Fruit fly (Drosophila melanogaster): ENCODE data around the gene CG34150.

CG34150 gene

DNA sequence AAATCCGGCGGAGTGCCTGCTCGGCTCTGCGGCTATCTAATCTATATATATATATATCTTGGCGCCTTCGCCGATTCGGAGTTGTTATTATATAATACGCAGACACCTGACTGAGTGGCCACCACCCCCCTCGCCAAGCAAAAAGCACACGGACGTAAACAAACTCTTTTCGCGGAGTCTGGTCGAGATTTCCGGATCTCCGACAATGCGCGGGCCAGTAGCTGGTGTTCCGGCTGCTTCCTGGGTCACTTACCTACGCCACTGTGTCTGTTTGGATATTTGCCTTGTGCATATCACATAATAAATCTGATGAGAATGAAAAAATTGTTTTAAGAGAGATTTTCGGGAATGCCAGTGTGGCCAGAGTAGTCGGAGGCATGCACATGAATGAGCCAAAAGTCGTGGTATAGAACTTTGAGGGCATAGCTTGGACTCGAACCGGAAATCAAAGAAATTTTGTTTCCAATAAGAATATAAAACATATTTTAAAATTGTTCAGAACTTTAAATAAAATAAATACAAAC is 27.0 kb upstream of the CG34150 start, which contains the start of gene CG5805 (continued):
- TF ChIP-seq CG11398 (GFP tag; optimal IDR thresholded peaks at IDR 0.05) (peak; percentile 73), luna (GFP tag; optimal IDR thresholded peaks at IDR 0.05) (peak; percentile 67), peb (GFP tag; IDR thresholded peaks at IDR 0.05) (peak; percentile 50), ATbp (GFP tag; optimal IDR thresholded peaks at IDR 0.05) (peak; percentile 70), shn (GFP tag; optimal IDR thresholded peaks at IDR 0.05) (peak; percentile 56), gsb (GFP tag; IDR thresholded peaks at IDR 0.05) (peak; percentile 55), CG18011 (GFP tag; optimal IDR thresholded peaks at IDR 0.05) (peak; percentile 61), NK7.1 (GFP tag; optimal IDR thresholded peaks at IDR 0.05) (peak; percentile 70), dati (GFP tag; IDR thresholded peaks at IDR 0.05) (peak; percentile 68), Hey (tag; optimal IDR thresholded peaks at IDR 0.05) (peak; percentile 62), E2f1 (GFP tag; IDR thresholded peaks at IDR 0.05) (peak; percentile 62), eyg (GFP tag; optimal IDR thresholded peaks at IDR 0.05) (peak; percentile 72), vnd (GFP tag; IDR thresholded peaks at IDR 0.05; ENCODE audit: partially characterized antibody) (no peak), en (GFP tag; optimal IDR thresholded peaks at IDR 0.05) (peak; percentile 51), run (tag; optimal IDR thresholded peaks at IDR 0.05) (peak; percentile 31), CG1529 (GFP tag; optimal IDR thresholded peaks at IDR 0.05) (peak; percentile 70), unpg (GFP tag; optimal IDR thresholded peaks at IDR 0.05) (peak; percentile 75), Fer2 (tag; optimal IDR thresholded peaks at IDR 0.05) (peak; percentile 80), bowl (GFP tag; IDR thresholded peaks at IDR 0.05) (peak; percentile 70; the same call in 1 of the 2 replicates), CG34422 (GFP tag; IDR thresholded peaks at IDR 0.05) (peak; percentile 78; the same call in 2 of the 3 replicates), CG3847 (GFP tag; IDR thresholded peaks at IDR 0.05) (peak; percentile 90), klu (GFP tag; IDR thresholded peaks at IDR 0.05) (peak; percentile 54; the same call in 1 of the 2 replicates), Bgb (GFP tag; IDR thresholded peaks at IDR 0.05; ENCODE audit: partially characterized antibody) (0 out of 2 replicates have a peak, but pooled peaks have one; percentile 29), Lhr (GFP tag; optimal IDR thresholded peaks at IDR 0.05) (peak; percentile 87), Rx (GFP tag; IDR thresholded peaks at IDR 0.05) (peak; percentile 86), pb (GFP tag; optimal IDR thresholded peaks at IDR 0.05) (peak; percentile 80), abd-A (tag; optimal IDR thresholded peaks at IDR 0.05) (no peak), schlank (tag; optimal IDR thresholded peaks at IDR 0.05) (peak; percentile 62), ash1 (GFP tag; optimal IDR thresholded peaks at IDR 0.05) (peak; percentile 82), gt (GFP tag; IDR thresholded peaks at IDR 0.05) (peak; percentile 53; the same call in 1 of the 2 replicates), bbx (GFP tag; IDR thresholded peaks at IDR 0.05; ENCODE audit: partially characterized antibody) (no peak), CG7745 (tag; optimal IDR thresholded peaks at IDR 0.05) (no peak), CG9727 (GFP tag; optimal IDR thresholded peaks at IDR 0.05) (peak; percentile 90), caup (GFP tag; optimal IDR thresholded peaks at IDR 0.05; ENCODE audit: severe bottlenecking) (peak; percentile 95), CG6254 (GFP tag; optimal IDR thresholded peaks at IDR 0.05) (peak; percentile 81), onecut (GFP tag; IDR thresholded peaks at IDR 0.05) (peak; percentile 82), ssp (GFP tag; IDR thresholded peaks at IDR 0.05) (peak; percentile 52; the same call in 1 of the 2 replicates), gcm2 (GFP tag; optimal IDR thresholded peaks at IDR 0.05) (peak; percentile 61), CG18476 (GFP tag; optimal IDR thresholded peaks at IDR 0.05) (peak; percentile 42), sens-2 (GFP tag; IDR thresholded peaks at IDR 0.05) (peak; percentile 70), Hmx (GFP tag; optimal IDR thresholded peaks at IDR 0.05) (no peak), CG15479 (GFP tag; optimal IDR thresholded peaks at IDR 0.05) (no peak), CG3163 (GFP tag; optimal IDR thresholded peaks at IDR 0.05) (peak; percentile 85), hb (GFP tag; IDR thresholded peaks at IDR 0.05; ENCODE audit: partially characterized antibody) (no peak), CG15514 (GFP tag; optimal IDR thresholded peaks at IDR 0.05) (peak; percentile 92), dmrt11E (tag; optimal IDR thresholded peaks at IDR 0.05) (peak; percentile 72), CG16779 (GFP tag; IDR thresholded peaks at IDR 0.05) (peak; percentile 55; the same call in 1 of the 2 replicates), Sry-β (GFP tag; optimal IDR thresholded peaks at IDR 0.05) (peak; percentile 17), CTCF (GFP tag; optimal IDR thresholded peaks at IDR 0.05) (peak; percentile 71), CG16863 (GFP tag; optimal IDR thresholded peaks at IDR 0.05) (peak; percentile 58)

All from whole organism, embryonic.